Fruit fly (Drosophila melanogaster): ENCODE measurements around the gene sl.
A peak's percentile ranks its signal among the peaks of the same experiment; 100 is the strongest.

The sl gene

DNA sequence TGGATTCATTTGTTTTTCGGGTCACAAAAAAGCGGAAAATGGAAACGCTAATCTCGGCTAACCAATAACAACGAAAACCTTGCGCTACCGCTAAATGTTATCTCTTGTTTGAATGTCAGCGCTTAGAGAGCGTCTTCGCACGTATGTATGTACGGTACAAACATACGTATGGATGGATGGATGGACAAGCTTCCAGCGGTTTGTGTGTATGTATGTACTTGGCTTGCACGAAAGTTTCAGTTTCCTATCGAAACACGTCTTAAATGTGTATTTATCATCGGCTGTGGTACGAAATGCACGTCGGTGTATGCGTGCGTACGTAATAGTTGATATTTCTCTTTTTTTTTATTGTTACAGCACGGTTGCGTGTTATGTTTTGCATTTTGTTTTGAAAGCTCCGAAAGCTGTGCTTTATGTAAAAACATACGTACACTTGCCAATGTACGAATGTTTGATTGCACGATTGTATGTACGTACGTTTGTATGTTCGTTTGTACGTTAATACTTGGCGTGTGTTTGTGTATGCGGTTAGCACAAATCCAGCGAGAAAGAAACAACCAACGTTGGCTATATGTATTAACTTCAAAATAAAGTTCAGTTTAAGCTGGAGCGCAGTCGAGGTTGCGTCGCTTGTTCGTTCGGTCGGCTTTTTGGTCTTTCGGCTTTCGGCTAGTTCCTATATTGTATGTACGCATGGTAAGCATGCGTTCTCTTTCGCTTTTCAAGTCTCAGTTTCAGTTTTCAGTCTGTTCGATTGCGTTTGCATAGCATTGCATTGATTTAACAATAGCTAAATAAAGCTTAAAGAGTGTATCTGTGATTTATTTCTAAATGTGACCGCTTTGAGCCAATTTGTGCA, 22.6 kb downstream of the sl start, which contains the start of gene Fur2 (continued):
- TF ChIP-seq zen (tag; optimal IDR thresholded peaks at IDR 0.05) (no peak), unc-4 (GFP tag; IDR thresholded peaks at IDR 0.05; ENCODE audit: partially characterized antibody) (0 out of 2 replicates have a peak, but pooled peaks have one; percentile 10), CG18764 (GFP tag; optimal IDR thresholded peaks at IDR 0.05) (no peak), nerfin-1 (tag; optimal IDR thresholded peaks at IDR 0.05) (no peak), yki (optimal IDR thresholded peaks at IDR 0.05) (no peak), eve (GFP tag; optimal IDR thresholded peaks at IDR 0.05) (peak in 1 of 2 experiments; percentile 45), CG5180 (GFP tag; optimal IDR thresholded peaks at IDR 0.05) (peak; percentile 75), Gsc (GFP tag; IDR thresholded peaks at IDR 0.05) (no peak), Scr (GFP tag; IDR thresholded peaks at IDR 0.05; ENCODE audit: partially characterized antibody) (no peak), Pdp1 (GFP tag; optimal IDR thresholded peaks at IDR 0.05) (peak in 1 of 2 experiments; percentile 95), pnt (GFP tag; optimal IDR thresholded peaks at IDR 0.05) (no peak), schlank (tag; optimal IDR thresholded peaks at IDR 0.05) (no peak), ranshi (GFP tag; IDR thresholded peaks at IDR 0.05) (no peak), Ada2b (GFP tag; IDR thresholded peaks at IDR 0.05) (no peak), CG34224 (GFP tag; IDR thresholded peaks at IDR 0.05; ENCODE audit: partially characterized antibody) (peak; percentile 35; the same call in 1 of the 3 replicates), abd-A (tag; optimal IDR thresholded peaks at IDR 0.05) (peak; percentile 53), disco-r (GFP tag; optimal IDR thresholded peaks at IDR 0.05) (no peak)

DNA sequence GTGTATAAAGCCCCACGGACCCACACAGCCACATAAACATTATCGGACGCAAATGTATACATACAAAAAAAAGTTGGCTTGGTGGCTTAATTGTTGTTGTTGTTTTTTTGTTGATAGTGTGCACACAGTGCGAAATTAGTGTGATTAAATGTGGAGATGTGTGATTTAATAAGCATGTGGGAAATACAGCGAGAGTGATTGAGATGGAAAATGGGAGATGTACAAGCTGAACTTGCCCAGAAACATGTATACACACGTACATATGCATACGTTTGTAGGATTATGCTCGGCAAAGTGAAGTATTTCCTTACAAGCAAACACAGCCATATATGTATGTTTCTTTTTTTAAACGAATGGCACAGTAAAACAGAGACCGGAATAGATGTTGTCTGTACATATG, 23.4 kb downstream of the sl start:
- TF ChIP-seq Abd-B (GFP tag; optimal IDR thresholded peaks at IDR 0.05) (no peak), btn (GFP tag; optimal IDR thresholded peaks at IDR 0.05) (no peak), zfh1 (GFP tag; IDR thresholded peaks at IDR 0.05) (no peak), gsb-n (tag; optimal IDR thresholded peaks at IDR 0.05) (no peak), sens (GFP tag) (no peak), B-H1 (GFP tag; IDR thresholded peaks at IDR 0.05) (no peak), B-H2 (GFP tag; optimal IDR thresholded peaks at IDR 0.05) (no peak), Nf-YA (GFP tag; IDR thresholded peaks at IDR 0.05) (no peak), CG15696 (tag; optimal IDR thresholded peaks at IDR 0.05) (no peak), CG8281 (tag; optimal IDR thresholded peaks at IDR 0.05) (no peak), row (GFP tag; IDR thresholded peaks at IDR 0.05) (0 out of 3 replicates have a peak, but pooled peaks have one; percentile 12), phol (tag; optimal IDR thresholded peaks at IDR 0.05) (no peak), chinmo (GFP tag; IDR thresholded peaks at IDR 0.05; ENCODE audit: partially characterized antibody) (0 out of 4 replicates have a peak, but pooled peaks have one; percentile 33), CG10147 (GFP tag; optimal IDR thresholded peaks at IDR 0.05) (no peak), her (GFP tag; optimal IDR thresholded peaks at IDR 0.05) (no peak), usp (GFP tag; optimal IDR thresholded peaks at IDR 0.05) (no peak), CG2116 (GFP tag; optimal IDR thresholded peaks at IDR 0.05) (no peak), Side (GFP tag; optimal IDR thresholded peaks at IDR 0.05) (no peak), bowl (GFP tag; IDR thresholded peaks at IDR 0.05) (no peak), Dref (GFP tag; IDR thresholded peaks at IDR 0.05) (no peak), CG6654 (GFP tag; optimal IDR thresholded peaks at IDR 0.05) (no peak), mam (GFP tag; optimal IDR thresholded peaks at IDR 0.05) (no peak), Poxn (GFP tag; IDR thresholded peaks at IDR 0.05) (no peak), odd (GFP tag; optimal IDR thresholded peaks at IDR 0.05) (no peak), CG32767 (GFP tag; IDR thresholded peaks at IDR 0.05) (0 out of 2 replicates have a peak, but pooled peaks have one; percentile 27), da (GFP tag; optimal IDR thresholded peaks at IDR 0.05) (no peak), jigr1 (GFP tag; IDR thresholded peaks at IDR 0.05) (no peak), CG12219 (GFP tag; optimal IDR thresholded peaks at IDR 0.05) (no peak), CG2199 (GFP tag; IDR thresholded peaks at IDR 0.05) (peak; percentile 78; the same call in 1 of the 3 replicates), ken (GFP tag; IDR thresholded peaks at IDR 0.05) (no peak), Med (GFP tag) (peak; percentile 67), CG8478 (optimal IDR thresholded peaks at IDR 0.05) (no peak), lilli (GFP tag; optimal IDR thresholded peaks at IDR 0.05) (no peak)

All from whole organism, embryonic.